Fruit fly (Drosophila melanogaster) whole organism, embryonic: ENCODE data around the gene CG33325.
A peak's percentile ranks its signal among the peaks of the same experiment; 100 is the strongest.

ENCODE experiments used
- Asciz ChIP-seq: fragments of 200-800 bp; sonication (Bioruptor generic); optimal IDR thresholded peaks from 2 replicates; lab custom pipeline; 2017; ENCODE audit warnings: missing biosample characterization, mild to moderate bottlenecking, missing genetic modification characterization, missing genetic modification reagents
- BEAF-32 ChIP-seq: fragments of 200-800 bp; sonication (Bioruptor generic); optimal IDR thresholded peaks from 3 replicates; lab custom pipeline; 2017; ENCODE audit warnings: missing biosample characterization, missing genetic modification characterization, mild to moderate bottlenecking, moderate library complexity, missing genetic modification reagents
- CG10209 ChIP-seq: fragments of 200-800 bp; sonication (Bioruptor generic); optimal IDR thresholded peaks from 3 replicates; lab custom pipeline; 2017; ENCODE audit warnings: missing biosample characterization, mild to moderate bottlenecking, missing genetic modification characterization, missing genetic modification reagents
- CG10321 ChIP-seq: fragments of 200-800 bp; sonication (Bioruptor generic); IDR thresholded peaks from 2 replicates; pipeline ENCODE4 v1.3.6; 2022; ENCODE audit warnings: missing biosample characterization, missing genetic modification characterization
- CG10959 ChIP-seq: fragments of 200-800 bp; sonication (Bioruptor generic); IDR thresholded peaks from 2 replicates; pipeline ENCODE4 v1.3.6; 2022; ENCODE audit warnings: missing biosample characterization, missing genetic modification characterization
- CG10979 ChIP-seq: fragments of 200-800 bp; sonication (Bioruptor generic); optimal IDR thresholded peaks from 2 replicates; lab custom pipeline; 2018; ENCODE audit warnings: missing biosample characterization, mild to moderate bottlenecking, missing genetic modification characterization, moderate library complexity
- CG11695 ChIP-seq: fragments of 200-800 bp; sonication (Bioruptor generic); IDR thresholded peaks from 3 replicates; pipeline ENCODE4 v1.3.6; 2022; ENCODE audit warnings: missing biosample characterization, missing genetic modification characterization
- CG11723 ChIP-seq: fragments of 200-800 bp; sonication (Bioruptor generic); optimal IDR thresholded peaks from 2 replicates; lab custom pipeline; 2017; ENCODE audit warnings: missing biosample characterization, mild to moderate bottlenecking, missing genetic modification characterization
- CG5245 ChIP-seq: fragments of 200-800 bp; sonication (Bioruptor generic); optimal IDR thresholded peaks from 3 replicates; lab custom pipeline; 2016; ENCODE audit warnings: missing biosample characterization, missing genetic modification characterization
- CG7372 ChIP-seq: fragments of 200-800 bp; sonication (Bioruptor generic); IDR thresholded peaks from 2 replicates; pipeline ENCODE4 v1.3.6; 2022; ENCODE audit warnings: missing biosample characterization, missing genetic modification characterization
- CG7745 ChIP-seq: fragments of 200-800 bp; sonication (Bioruptor generic); optimal IDR thresholded peaks from 2 replicates; lab custom pipeline; 2018; ENCODE audit warnings: missing biosample characterization, mild to moderate bottlenecking, missing genetic modification characterization, moderate library complexity
- CG9932 ChIP-seq: fragments of 200-800 bp; sonication (Bioruptor generic); IDR thresholded peaks from 2 replicates; pipeline ENCODE4 v1.3.6; 2022; ENCODE audit warnings: missing biosample characterization, missing genetic modification characterization
- CTCF ChIP-seq: fragments of 200-800 bp; sonication (Bioruptor generic); optimal IDR thresholded peaks from 2 replicates; lab custom pipeline; 2017; ENCODE audit warnings: missing biosample characterization, mild to moderate bottlenecking, missing genetic modification characterization, moderate library complexity
- Camta ChIP-seq: fragments of 200-800 bp; sonication (Bioruptor generic); optimal IDR thresholded peaks from 2 replicates; lab custom pipeline; 2016; ENCODE audit warnings: missing biosample characterization, missing genetic modification characterization
- Dip3 ChIP-seq: fragments of 200-800 bp; sonication (Bioruptor generic); optimal IDR thresholded peaks from 3 replicates; lab custom pipeline; 2016; ENCODE audit warnings: missing biosample characterization, missing genetic modification characterization
- Dll ChIP-seq: fragments of 200-800 bp; sonication (Bioruptor generic); IDR thresholded peaks from 4 replicates; pipeline ENCODE4 v1.3.6; 2022; ENCODE audit warnings: missing biosample characterization, missing genetic modification characterization; ENCODE audit not compliant: partially characterized antibody
- Ets65A ChIP-seq: fragments of 200-800 bp; sonication (Bioruptor generic); peaks from one replicate; lab custom pipeline; 2016; ENCODE audit warnings: missing biosample characterization, missing genetic modification characterization
- Fer3 ChIP-seq: fragments of 200-800 bp; sonication (Bioruptor generic); optimal IDR thresholded peaks from 2 replicates; lab custom pipeline; 2018; ENCODE audit warnings: missing biosample characterization, mild to moderate bottlenecking, missing genetic modification characterization, moderate library complexity
- HLH54F ChIP-seq: fragments of 200-800 bp; sonication (Bioruptor generic); optimal IDR thresholded peaks from 3 replicates; lab custom pipeline; 2016; ENCODE audit warnings: missing biosample characterization, missing genetic modification characterization
- Hr51 ChIP-seq, 2 experiments: fragments of 200-800 bp; sonication (Bioruptor generic); optimal IDR thresholded peaks; 2 replicates in 1 of 2; 3 replicates in 1 of 2; lab custom pipeline; 2016 to 2018; ENCODE audit warnings: missing biosample characterization in 2 of 2, missing genetic modification characterization in 2 of 2, mild to moderate bottlenecking in 1 of 2, moderate library complexity in 1 of 2
- NC2β ChIP-seq: fragments of 200-800 bp; sonication (Bioruptor generic); optimal IDR thresholded peaks from 2 replicates; lab custom pipeline; 2016; ENCODE audit warnings: missing biosample characterization, missing genetic modification characterization
- Rx ChIP-seq: fragments of 200-800 bp; sonication (Bioruptor generic); IDR thresholded peaks from 2 replicates; pipeline ENCODE4 v1.3.6; 2022; ENCODE audit warnings: missing biosample characterization, missing genetic modification characterization
- al ChIP-seq: fragments of 200-800 bp; sonication (Bioruptor generic); IDR thresholded peaks from 2 replicates; pipeline ENCODE4 v1.3.6; 2022; ENCODE audit warnings: missing biosample characterization, missing genetic modification characterization
- az2 ChIP-seq: fragments of 200-800 bp; sonication (Bioruptor generic); optimal IDR thresholded peaks from 3 replicates; lab custom pipeline; 2016; ENCODE audit warnings: missing biosample characterization, missing genetic modification characterization
- bcd ChIP-seq: fragments of 200-800 bp; sonication (Bioruptor generic); optimal IDR thresholded peaks from 2 replicates; lab custom pipeline; 2017; ENCODE audit warnings: missing biosample characterization, mild to moderate bottlenecking, missing genetic modification characterization
- chif ChIP-seq, 2 experiments: fragments of 200-800 bp; sonication (Bioruptor generic); optimal IDR thresholded peaks; 3 replicates each; lab custom pipeline; 2016; ENCODE audit warnings: missing biosample characterization in 2 of 2, missing genetic modification characterization in 2 of 2
- chm ChIP-seq: fragments of 200-800 bp; sonication (Bioruptor generic); IDR thresholded peaks from 2 replicates; pipeline ENCODE4 v1.3.6; 2022; ENCODE audit warnings: missing biosample characterization, missing genetic modification characterization
- corto ChIP-seq: fragments of 200-800 bp; sonication (Bioruptor generic); optimal IDR thresholded peaks from 2 replicates; lab custom pipeline; 2016; ENCODE audit warnings: missing biosample characterization, mild to moderate bottlenecking, missing genetic modification characterization, moderate library complexity
- croc ChIP-seq: fragments of 200-800 bp; sonication (Bioruptor generic); conservative IDR thresholded peaks from 3 replicates; pipeline ENCODE4 v1.3.6; 2022; ENCODE audit warnings: missing biosample characterization, missing genetic modification characterization
- esg ChIP-seq: fragments of 200-800 bp; sonication (Bioruptor generic); conservative IDR thresholded peaks from 2 replicates; pipeline ENCODE4 v1.3.6; 2022; ENCODE audit warnings: missing biosample characterization, missing genetic modification characterization
- gem ChIP-seq: fragments of 200-800 bp; sonication (Bioruptor generic); optimal IDR thresholded peaks from 2 replicates; lab custom pipeline; 2019; ENCODE audit warnings: missing biosample characterization, mild to moderate bottlenecking, missing genetic modification characterization, moderate library complexity
- gfzf ChIP-seq: fragments of 200-800 bp; sonication (Bioruptor generic); optimal IDR thresholded peaks from 2 replicates; lab custom pipeline; 2016; ENCODE audit warnings: missing biosample characterization, mild to moderate bottlenecking, missing genetic modification characterization, moderate library complexity
- gsb ChIP-seq: fragments of 200-800 bp; sonication (Bioruptor generic); IDR thresholded peaks from 2 replicates; pipeline ENCODE4 v1.3.6; 2022; ENCODE audit warnings: missing biosample characterization, missing genetic modification characterization
- gt ChIP-seq: fragments of 200-800 bp; sonication (Bioruptor generic); IDR thresholded peaks from 2 replicates; pipeline ENCODE4 v1.3.6; 2022; ENCODE audit warnings: missing biosample characterization, missing genetic modification characterization
- kni ChIP-seq: fragments of 200-800 bp; sonication (Bioruptor generic); optimal IDR thresholded peaks from 3 replicates; lab custom pipeline; 2017; ENCODE audit warnings: mild to moderate bottlenecking, missing biosample characterization, missing genetic modification reagents, missing genetic modification characterization
- lab ChIP-seq: fragments of 200-800 bp; sonication (Bioruptor generic); optimal IDR thresholded peaks from 3 replicates; lab custom pipeline; 2017; ENCODE audit warnings: missing biosample characterization, missing genetic modification characterization, mild to moderate bottlenecking, moderate library complexity, missing genetic modification reagents
- maf-S ChIP-seq: fragments of 200-800 bp; sonication (Bioruptor generic); optimal IDR thresholded peaks from 2 replicates; lab custom pipeline; 2016; ENCODE audit warnings: missing biosample characterization, missing genetic modification characterization
- nom ChIP-seq: fragments of 200-800 bp; sonication (Bioruptor generic); optimal IDR thresholded peaks from 2 replicates; lab custom pipeline; 2017; ENCODE audit warnings: missing biosample characterization, missing genetic modification characterization, mild to moderate bottlenecking, moderate library complexity, missing genetic modification reagents
- p53 ChIP-seq: fragments of 200-800 bp; sonication (Bioruptor generic); optimal IDR thresholded peaks from 2 replicates; lab custom pipeline; 2016; ENCODE audit warnings: missing biosample characterization, missing genetic modification characterization
- peb ChIP-seq: fragments of 200-800 bp; sonication (Bioruptor generic); IDR thresholded peaks from 2 replicates; pipeline ENCODE4 v1.3.6; 2022; ENCODE audit warnings: missing biosample characterization, missing genetic modification characterization
- pita ChIP-seq: fragments of 200-800 bp; sonication (Bioruptor generic); optimal IDR thresholded peaks from 2 replicates; lab custom pipeline; 2017; ENCODE audit warnings: missing biosample characterization, mild to moderate bottlenecking, missing genetic modification characterization
- row ChIP-seq: fragments of 200-800 bp; sonication (Bioruptor generic); IDR thresholded peaks from 3 replicates; pipeline ENCODE4 v1.3.6; 2022; ENCODE audit warnings: missing biosample characterization, missing genetic modification characterization
- sc ChIP-seq, 3 experiments: fragments of >200 bp in 2 of 3; fragments of 200-800 bp in 1 of 3; sonication (Bioruptor generic) in 1 of 3; optimal IDR thresholded peaks; 2 replicates in 2 of 3; 3 replicates in 1 of 3; lab custom pipeline; 2017; ENCODE audit warnings: mild to moderate bottlenecking in 1 of 3, missing biosample characterization in 1 of 3, missing genetic modification characterization in 1 of 3, missing genetic modification reagents in 1 of 3
- slbo ChIP-seq: fragments of 200-800 bp; sonication (Bioruptor generic); IDR thresholded peaks from 2 replicates; pipeline ENCODE4 v1.3.6; 2022; ENCODE audit warnings: missing biosample characterization, missing genetic modification characterization
- slou ChIP-seq: fragments of 200-800 bp; sonication (Bioruptor generic); optimal IDR thresholded peaks from 3 replicates; lab custom pipeline; 2016; ENCODE audit warnings: missing biosample characterization, missing genetic modification characterization
- tgo ChIP-seq: fragments of 200-800 bp; sonication (Bioruptor generic); IDR thresholded peaks from 3 replicates; pipeline ENCODE4 v1.3.6; 2022; ENCODE audit warnings: missing biosample characterization, missing genetic modification characterization
- tio ChIP-seq: fragments of 200-800 bp; sonication (Bioruptor generic); optimal IDR thresholded peaks from 2 replicates; lab custom pipeline; 2017; ENCODE audit warnings: missing biosample characterization, missing genetic modification characterization, inconsistent platforms
- unc-4 ChIP-seq: fragments of 200-800 bp; sonication (Bioruptor generic); IDR thresholded peaks from 2 replicates; pipeline ENCODE4 v1.3.6; 2022; ENCODE audit warnings: missing biosample characterization, missing genetic modification characterization; ENCODE audit not compliant: partially characterized antibody
- unpg ChIP-seq: fragments of 200-800 bp; sonication (Bioruptor generic); optimal IDR thresholded peaks from 3 replicates; lab custom pipeline; 2018; ENCODE audit warnings: missing biosample characterization, mild to moderate bottlenecking, missing genetic modification characterization, moderate library complexity
- wor ChIP-seq: fragments of 200-800 bp; sonication (Bioruptor generic); IDR thresholded peaks from 2 replicates; pipeline ENCODE4 v1.3.6; 2022; ENCODE audit warnings: missing biosample characterization, missing genetic modification characterization

CG33325 gene

dm6 chr3R:8645580-8646220 is 34.1 kb downstream of the CG33325 start, which contains the start of gene Cyp313b1 (continued):
- no peak for TF ChIP-seq chm
- TF ChIP-seq corto (GFP tag; lab: Kevin White, UChicago), result no peak
- TF ChIP-seq HLH54F (GFP tag; lab: Kevin White, UChicago), result no peak
- TF ChIP-seq croc (GFP tag; lab: Robert Waterston, UW), result no peak
- peak; percentile 1 for TF ChIP-seq lab
- peak; percentile 21 for TF ChIP-seq gem (tag; lab: Kevin White, UChicago)
- no peak for TF ChIP-seq gt (GFP tag; lab: Robert Waterston, UW)
- TF ChIP-seq chif (GFP tag; optimal IDR thresholded peaks at IDR 0.05; lab: Kevin White, UChicago), result no peak
- no peak for TF ChIP-seq BEAF-32 (GFP tag; lab: Kevin White, UChicago)
- no peak for TF ChIP-seq Asciz (GFP tag; lab: Kevin White, UChicago)
- no peak for TF ChIP-seq CG7745
- no peak for TF ChIP-seq peb (GFP tag; lab: Robert Waterston, UW)
- no peak for TF ChIP-seq CG10321
- TF ChIP-seq kni, result peak; percentile 18
- no peak for TF ChIP-seq CG7372 (GFP tag; lab: Robert Waterston, UW)
- TF ChIP-seq CG10979 (tag; lab: Kevin White, UChicago), result no peak
- peak; percentile 21; the same call in 1 of the 3 replicates for TF ChIP-seq tgo (GFP tag; lab: Robert Waterston, UW)
- TF ChIP-seq al (GFP tag; lab: Robert Waterston, UW), result no peak
- TF ChIP-seq nom, result no peak
- no peak for TF ChIP-seq NC2β
- TF ChIP-seq Fer3 (tag; lab: Kevin White, UChicago), result no peak
- peak; percentile 94 for TF ChIP-seq Ets65A (GFP tag; lab: Kevin White, UChicago)
- TF ChIP-seq unc-4 (GFP tag; lab: Robert Waterston, UW), result no peak
- no peak for TF ChIP-seq wor
- TF ChIP-seq gsb (GFP tag; lab: Robert Waterston, UW), result no peak
- TF ChIP-seq Camta (GFP tag; lab: Kevin White, UChicago), result no peak
- TF ChIP-seq p53, result no peak
- TF ChIP-seq Dll, result no peak
- TF ChIP-seq tio (GFP tag; lab: Kevin White, UChicago), result no peak
- no peak for TF ChIP-seq CG10209 (GFP tag; lab: Kevin White, UChicago)
- TF ChIP-seq Dip3, result no peak
- 0 out of 2 replicates have a peak, but pooled peaks have one; percentile 17 for TF ChIP-seq Rx (GFP tag; lab: Robert Waterston, UW)
- TF ChIP-seq CTCF, result no peak
- no peak for TF ChIP-seq pita
- TF ChIP-seq row, result peak; percentile 51; the same call in 2 of the 3 replicates
- no peak for TF ChIP-seq esg
- no peak for TF ChIP-seq bcd (GFP tag; lab: Kevin White, UChicago)
- TF ChIP-seq maf-S (GFP tag; lab: Kevin White, UChicago), result no peak
- no peak for TF ChIP-seq gfzf (GFP tag; lab: Kevin White, UChicago)
- no peak for TF ChIP-seq CG11723
- peak; percentile 26; the same call in 1 of the 2 replicates for TF ChIP-seq CG9932 (GFP tag; lab: Robert Waterston, UW)
- TF ChIP-seq az2 (GFP tag; lab: Kevin White, UChicago), result peak; percentile 5
- TF ChIP-seq CG5245, result no peak
- TF ChIP-seq CG10959 (GFP tag; lab: Robert Waterston, UW), result no peak
- TF ChIP-seq Hr51 (GFP tag; optimal IDR thresholded peaks at IDR 0.05; lab: Kevin White, UChicago), result no peak
- TF ChIP-seq sc (optimal IDR thresholded peaks at IDR 0.05; lab: Kevin White, UChicago), result no peak
- TF ChIP-seq sc (GFP tag; optimal IDR thresholded peaks at IDR 0.05; lab: Kevin White, UChicago), result no peak
- no peak for TF ChIP-seq slbo (GFP tag; lab: Robert Waterston, UW)
- no peak for TF ChIP-seq slou (GFP tag; lab: Kevin White, UChicago)
- TF ChIP-seq CG11695 (GFP tag; lab: Robert Waterston, UW), result no peak
- peak; percentile 4 for TF ChIP-seq unpg
